Worm (Caenorhabditis elegans) whole organism, late embryonic: ENCODE measurements around the gene nhr-195.

Source experiments
- C08G9.2 ChIP-seq: sonication (generic microtip); optimal IDR thresholded peaks from 2 replicates; lab custom pipeline; 2016; ENCODE audit warnings: mild to moderate bottlenecking, missing genetic modification characterization, moderate library complexity, missing compliant biosample characterization
- C38D4.7 ChIP-seq: fragments of 200-800 bp; sonication (Bioruptor generic); optimal IDR thresholded peaks from 2 replicates; lab custom pipeline; 2018; ENCODE audit warnings: mild to moderate bottlenecking, missing genetic modification characterization, moderate library complexity, missing compliant biosample characterization
- F13H6.1 ChIP-seq: sonication (generic microtip); optimal IDR thresholded peaks from 2 replicates; lab custom pipeline; 2016; ENCODE audit warnings: missing genetic modification characterization, missing compliant biosample characterization
- K09A11.1 ChIP-seq: sonication (generic microtip); optimal IDR thresholded peaks from 2 replicates; lab custom pipeline; 2017; ENCODE audit warnings: antibody characterized with exemption, mild to moderate bottlenecking, missing genetic modification characterization, missing compliant biosample characterization; ENCODE audit not compliant: insufficient read depth
- T23F11.4 ChIP-seq: fragments of 200-800 bp; sonication (Bioruptor generic); optimal IDR thresholded peaks from 2 replicates; lab custom pipeline; 2018; ENCODE audit warnings: mild to moderate bottlenecking, missing genetic modification characterization, missing compliant biosample characterization
- ceh-19 ChIP-seq: fragments of 200-800 bp; sonication (Bioruptor generic); optimal IDR thresholded peaks from 2 replicates; lab custom pipeline; 2018; ENCODE audit warnings: mild to moderate bottlenecking, missing genetic modification characterization, missing compliant biosample characterization
- ceh-22 ChIP-seq: sonication (generic microtip); optimal IDR thresholded peaks from 2 replicates; lab custom pipeline; 2017; ENCODE audit warnings: missing biosample characterization, missing genetic modification characterization
- ceh-31 ChIP-seq: sonication (generic microtip); optimal IDR thresholded peaks from 2 replicates; lab custom pipeline; 2016; ENCODE audit warnings: missing genetic modification characterization, missing compliant biosample characterization
- ceh-34 ChIP-seq: sonication (generic microtip); optimal IDR thresholded peaks from 2 replicates; lab custom pipeline; 2016; ENCODE audit warnings: mild to moderate bottlenecking, missing genetic modification characterization, missing compliant biosample characterization
- ceh-48 ChIP-seq: sonication (generic microtip); optimal IDR thresholded peaks from 2 replicates; lab custom pipeline; 2016; ENCODE audit warnings: missing genetic modification characterization, inconsistent platforms, missing compliant biosample characterization
- ceh-9 ChIP-seq: sonication (generic microtip); optimal IDR thresholded peaks from 2 replicates; lab custom pipeline; 2016; ENCODE audit warnings: mild to moderate bottlenecking, missing genetic modification characterization, inconsistent platforms, missing compliant biosample characterization
- dve-1 ChIP-seq: sonication (generic microtip); optimal IDR thresholded peaks from 2 replicates; lab custom pipeline; 2017; ENCODE audit warnings: antibody characterized with exemption, mild to moderate bottlenecking, missing genetic modification characterization, missing compliant biosample characterization
- elt-2 ChIP-seq: sonication (generic microtip); optimal IDR thresholded peaks from 2 replicates; lab custom pipeline; 2016; ENCODE audit warnings: missing genetic modification reagents, missing genetic modification characterization, missing compliant biosample characterization
- ets-4 ChIP-seq: sonication (generic microtip); optimal IDR thresholded peaks from 2 replicates; lab custom pipeline; 2016; ENCODE audit warnings: missing genetic modification characterization, missing compliant biosample characterization
- eyg-1 ChIP-seq: sonication (generic microtip); optimal IDR thresholded peaks from 2 replicates; lab custom pipeline; 2016; ENCODE audit warnings: missing genotype, missing genetic modification characterization, missing compliant biosample characterization
- fax-1 ChIP-seq: sonication (generic microtip); optimal IDR thresholded peaks from 2 replicates; lab custom pipeline; 2016; ENCODE audit warnings: missing genotype, missing genetic modification characterization, missing compliant biosample characterization
- gmeb-2 ChIP-seq: sonication (generic microtip); optimal IDR thresholded peaks from 2 replicates; lab custom pipeline; 2016; ENCODE audit warnings: missing genetic modification characterization, inconsistent platforms, missing compliant biosample characterization
- hlh-15 ChIP-seq: sonication (generic microtip); optimal IDR thresholded peaks from 2 replicates; lab custom pipeline; 2016; ENCODE audit warnings: missing genetic modification characterization, missing compliant biosample characterization
- lim-6 ChIP-seq: sonication (generic microtip); optimal IDR thresholded peaks from 2 replicates; lab custom pipeline; 2016; ENCODE audit warnings: missing genetic modification characterization, missing compliant biosample characterization
- mec-3 ChIP-seq: sonication (generic microtip); optimal IDR thresholded peaks from 2 replicates; lab custom pipeline; 2016; ENCODE audit warnings: borderline replicate concordance, missing genetic modification characterization, missing compliant biosample characterization
- nfya-1 ChIP-seq: sonication (generic microtip); optimal IDR thresholded peaks from 2 replicates; lab custom pipeline; 2017; ENCODE audit warnings: missing genetic modification characterization, mild to moderate bottlenecking, missing compliant biosample characterization, antibody characterized with exemption, moderate library complexity
- nhr-11 ChIP-seq: fragments of 150-350 bp; optimal IDR thresholded peaks from 2 replicates; lab custom pipeline; 2014; ENCODE audit warnings: missing biosample characterization, missing genetic modification characterization
- nhr-232 ChIP-seq: sonication (generic microtip); optimal IDR thresholded peaks from 2 replicates; lab custom pipeline; 2016; ENCODE audit warnings: missing genetic modification characterization, missing compliant biosample characterization
- npax-4 ChIP-seq: sonication (generic microtip); optimal IDR thresholded peaks from 2 replicates; lab custom pipeline; 2016; ENCODE audit warnings: missing genetic modification characterization, missing compliant biosample characterization
- odd-2 ChIP-seq: sonication (generic microtip); optimal IDR thresholded peaks from 2 replicates; lab custom pipeline; 2017; ENCODE audit warnings: antibody characterized with exemption, mild to moderate bottlenecking, missing genetic modification characterization, missing compliant biosample characterization
- pag-3 ChIP-seq: sonication (generic microtip); optimal IDR thresholded peaks from 2 replicates; lab custom pipeline; 2016; ENCODE audit warnings: missing compliant biosample characterization, missing genetic modification characterization, borderline replicate concordance
- pat-9 ChIP-seq: fragments of 200-800 bp; sonication (Bioruptor generic); optimal IDR thresholded peaks from 2 replicates; lab custom pipeline; 2018; ENCODE audit warnings: mild to moderate bottlenecking, missing genetic modification characterization, moderate library complexity, missing compliant biosample characterization
- pqm-1 ChIP-seq: sonication (generic microtip); optimal IDR thresholded peaks from 2 replicates; lab custom pipeline; 2016; ENCODE audit warnings: missing genetic modification characterization, missing compliant biosample characterization
- ref-2 ChIP-seq: sonication (generic microtip); optimal IDR thresholded peaks from 2 replicates; lab custom pipeline; 2016; ENCODE audit warnings: missing genetic modification characterization, missing compliant biosample characterization
- sdc-2 ChIP-seq: sonication (generic microtip); optimal IDR thresholded peaks from 2 replicates; lab custom pipeline; 2016; ENCODE audit warnings: missing genotype, missing genetic modification characterization, missing compliant biosample characterization
- sox-2 ChIP-seq: fragments of 200-800 bp; sonication (Bioruptor generic); IDR thresholded peaks from 2 replicates; pipeline ENCODE4 v1.3.6; 2022; ENCODE audit warnings: missing genetic modification reagents, missing genetic modification characterization, missing compliant biosample characterization
- sox-4 ChIP-seq: sonication (generic microtip); optimal IDR thresholded peaks from 2 replicates; lab custom pipeline; 2017; ENCODE audit warnings: mild to moderate bottlenecking, missing genetic modification characterization, inconsistent platforms, missing compliant biosample characterization
- tbx-2 ChIP-seq: sonication (generic microtip); optimal IDR thresholded peaks from 2 replicates; lab custom pipeline; 2016; ENCODE audit warnings: missing genetic modification characterization, missing compliant biosample characterization
- unc-42 ChIP-seq: sonication (generic microtip); optimal IDR thresholded peaks from 2 replicates; lab custom pipeline; 2016; ENCODE audit warnings: missing genotype, missing genetic modification characterization, missing compliant biosample characterization

nhr-195 gene

ce11 chrV:8972271-8972670 lies at the start of gene nhr-195:
Gene nhr-195 (minus strand): TSS chrV:8972371.
- TF ChIP-seq T23F11.4 (GFP tag; lab: Kevin White, UChicago) (no peak), ceh-19 (GFP tag; lab: Kevin White, UChicago) (no peak), dve-1 (no peak), pqm-1 (no peak), K09A11.1 (tag; lab: Kevin White, UChicago) (no peak), F13H6.1 (tag; lab: Kevin White, UChicago) (no peak), sox-4 (tag; lab: Kevin White, UChicago) (no peak), ceh-9 (tag; lab: Kevin White, UChicago) (no peak), eyg-1 (tag; lab: Kevin White, UChicago) (no peak)

- TF ChIP-seq ref-2 (tag; lab: Kevin White, UChicago) (no peak), odd-2 (tag; lab: Kevin White, UChicago) (no peak), ets-4 (tag; lab: Kevin White, UChicago) (no peak), unc-42 (no peak), elt-2 (tag; lab: Kevin White, UChicago) (no peak), C08G9.2 (no peak)
Observed at ce11 chrV:9018871-9019270, 46.7 kb upstream of the nhr-195 start.

DNA sequence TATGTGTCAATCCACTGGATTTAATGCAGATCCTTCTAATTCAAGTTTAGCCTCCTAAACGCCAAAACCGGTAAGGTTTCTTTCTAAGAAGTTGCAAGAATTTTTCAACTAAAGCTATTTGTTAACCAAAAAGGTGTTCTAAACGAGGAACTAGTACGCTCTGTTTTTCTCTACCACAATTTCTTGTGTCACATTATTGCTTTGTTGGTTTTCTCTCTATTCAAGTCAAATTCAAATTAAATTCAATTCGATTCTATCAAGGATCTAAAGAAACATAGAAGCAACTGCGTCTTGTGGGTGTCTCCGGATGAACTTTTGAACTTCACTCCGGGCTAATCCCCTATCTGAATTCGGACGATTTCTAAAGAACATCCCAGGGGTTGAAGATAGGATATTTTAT lies 44.3 kb upstream of the nhr-195 start, which contains the start of gene oac-40:
TSS of gene oac-40 (plus strand) at position 301 of the 400 bp plus-strand sequence.
- TF ChIP-seq sox-4 (tag; lab: Kevin White, UChicago) (no peak), sox-2 (no peak), eyg-1 (tag; lab: Kevin White, UChicago) (no peak), npax-4 (tag; lab: Kevin White, UChicago) (no peak), ceh-48 (tag; lab: Kevin White, UChicago) (no peak), ref-2 (tag; lab: Kevin White, UChicago) (no peak), hlh-15 (no peak), elt-2 (tag; lab: Kevin White, UChicago) (no peak), T23F11.4 (GFP tag; lab: Kevin White, UChicago) (no peak), gmeb-2 (no peak), mec-3 (no peak), ceh-22 (tag; lab: Kevin White, UChicago) (no peak), ceh-31 (tag; lab: Kevin White, UChicago) (no peak), tbx-2 (tag; lab: Kevin White, UChicago) (no peak), C38D4.7 (GFP tag; lab: Kevin White, UChicago) (no peak), fax-1 (tag; lab: Kevin White, UChicago) (no peak), pag-3 (tag; lab: Kevin White, UChicago) (no peak)
- TF ChIP-seq, all 69 proteins: peak for 0

DNA sequence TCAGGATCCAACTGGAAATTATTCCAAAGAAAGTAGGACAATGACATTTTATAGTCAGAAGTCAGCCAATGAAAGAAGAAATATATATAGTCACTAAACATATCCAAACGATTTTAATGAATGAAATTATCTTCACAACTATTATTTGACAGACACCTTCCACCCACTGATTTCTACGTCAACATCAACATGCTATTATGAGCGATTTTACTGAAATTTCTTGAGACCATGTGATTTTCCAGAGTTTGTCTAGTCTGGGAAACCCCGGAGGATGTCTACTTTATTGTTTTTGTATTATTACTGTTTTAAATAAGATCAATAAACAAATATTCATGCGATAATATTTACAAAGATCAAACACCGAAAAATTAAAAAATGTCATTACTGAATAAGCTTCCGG lies 43.4 kb upstream of the nhr-195 start, which contains the start of gene srt-18:
TSS of gene srt-18 (minus strand) at position 101 of the 400 bp plus-strand sequence.
- TF ChIP-seq elt-2 (tag; lab: Kevin White, UChicago) (no peak), sdc-2 (tag; lab: Kevin White, UChicago) (no peak), nhr-11 (no peak), pat-9 (tag; lab: Kevin White, UChicago) (no peak), lim-6 (tag; lab: Kevin White, UChicago) (no peak), T23F11.4 (GFP tag; lab: Kevin White, UChicago) (no peak), unc-42 (no peak), sox-4 (tag; lab: Kevin White, UChicago) (no peak), nhr-232 (tag; lab: Kevin White, UChicago) (no peak), C08G9.2 (no peak), ceh-19 (GFP tag; lab: Kevin White, UChicago) (no peak), pqm-1 (no peak)

DNA sequence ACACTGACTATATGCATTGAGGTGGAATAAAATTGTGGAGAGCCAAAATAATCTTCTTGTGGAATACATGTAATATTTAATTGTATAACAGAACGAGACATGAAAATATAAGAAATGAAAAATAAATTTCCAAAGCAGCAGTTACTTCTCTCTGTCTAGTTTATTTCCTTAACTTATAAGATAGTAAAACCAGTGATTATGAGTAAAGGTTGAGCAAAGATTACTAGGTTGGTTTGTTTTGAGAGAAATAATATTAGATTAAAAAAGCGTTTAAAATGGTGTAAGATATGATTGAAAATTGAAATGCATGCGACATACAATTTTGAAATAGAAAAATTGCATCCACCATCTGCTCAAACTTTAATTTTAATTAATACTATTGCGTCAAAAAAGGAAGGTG lies 41.6 kb upstream of the nhr-195 start, which contains the start of gene srh-201:
TSS of gene srh-201 (minus strand) at position 101 of the 400 bp plus-strand sequence.
- TF ChIP-seq ceh-34 (tag; lab: Kevin White, UChicago) (no peak), ceh-22 (tag; lab: Kevin White, UChicago) (no peak), nfya-1 (no peak)
